Fruit fly (Drosophila melanogaster) whole organism, prepupa: ENCODE data around the gene Ugt304A1.

Experiments used
- Blimp-1 ChIP-seq: fragments of 200-800 bp; sonication (Bioruptor generic); optimal IDR thresholded peaks from 3 replicates; lab custom pipeline; 2017; ENCODE audit warnings: missing biosample characterization, missing genetic modification characterization, mild to moderate bottlenecking, moderate library complexity, missing genetic modification reagents
- CG16779 ChIP-seq: fragments of 200-800 bp; sonication (Bioruptor generic); optimal IDR thresholded peaks from 3 replicates; lab custom pipeline; 2017; ENCODE audit warnings: missing biosample characterization, mild to moderate bottlenecking, missing genetic modification characterization
- CG6276 ChIP-seq: fragments of 200-800 bp; sonication (Bioruptor generic); optimal IDR thresholded peaks from 2 replicates; lab custom pipeline; 2017; ENCODE audit warnings: missing biosample characterization, mild to moderate bottlenecking, missing genetic modification characterization
- Gug ChIP-seq: fragments of 200-800 bp; sonication (Bioruptor generic); IDR thresholded peaks from 2 replicates; pipeline ENCODE4 v1.3.6; 2022; ENCODE audit warnings: missing biosample characterization, missing genetic modification characterization
- OdsH ChIP-seq: fragments of 200-800 bp; sonication (Bioruptor generic); optimal IDR thresholded peaks from 3 replicates; lab custom pipeline; 2016; ENCODE audit warnings: missing biosample characterization, missing genetic modification characterization
- eg ChIP-seq: fragments of 200-800 bp; sonication (Bioruptor generic); IDR thresholded peaks from 3 replicates; pipeline ENCODE4 v1.3.6; 2022; ENCODE audit warnings: missing biosample characterization, missing genetic modification characterization
- esn ChIP-seq: fragments of 200-800 bp; sonication (Bioruptor generic); optimal IDR thresholded peaks from 2 replicates; lab custom pipeline; 2016; ENCODE audit warnings: missing biosample characterization, mild to moderate bottlenecking, missing genetic modification characterization, moderate library complexity

- TF ChIP-seq CG16779 (tag; lab: Kevin White, UChicago) (no peak), esn (GFP tag; lab: Kevin White, UChicago) (no peak), OdsH (GFP tag; lab: Kevin White, UChicago) (no peak), Blimp-1 (no peak), Gug (GFP tag; lab: Robert Waterston, UW) (no peak), CG6276 (GFP tag; lab: Kevin White, UChicago) (no peak), eg (GFP tag; lab: Robert Waterston, UW) (no peak)
Measured at dm6 chr3R:11128116-11128626, 47.0 kb downstream of the Ugt304A1 start, which contains the start of gene Ugt35C1.
